Worm (Caenorhabditis elegans): ENCODE data around the gene C44B11.1.
A peak's percentile ranks its signal among the peaks of the same experiment; 100 is the strongest.

Gene C44B11.1

DNA sequence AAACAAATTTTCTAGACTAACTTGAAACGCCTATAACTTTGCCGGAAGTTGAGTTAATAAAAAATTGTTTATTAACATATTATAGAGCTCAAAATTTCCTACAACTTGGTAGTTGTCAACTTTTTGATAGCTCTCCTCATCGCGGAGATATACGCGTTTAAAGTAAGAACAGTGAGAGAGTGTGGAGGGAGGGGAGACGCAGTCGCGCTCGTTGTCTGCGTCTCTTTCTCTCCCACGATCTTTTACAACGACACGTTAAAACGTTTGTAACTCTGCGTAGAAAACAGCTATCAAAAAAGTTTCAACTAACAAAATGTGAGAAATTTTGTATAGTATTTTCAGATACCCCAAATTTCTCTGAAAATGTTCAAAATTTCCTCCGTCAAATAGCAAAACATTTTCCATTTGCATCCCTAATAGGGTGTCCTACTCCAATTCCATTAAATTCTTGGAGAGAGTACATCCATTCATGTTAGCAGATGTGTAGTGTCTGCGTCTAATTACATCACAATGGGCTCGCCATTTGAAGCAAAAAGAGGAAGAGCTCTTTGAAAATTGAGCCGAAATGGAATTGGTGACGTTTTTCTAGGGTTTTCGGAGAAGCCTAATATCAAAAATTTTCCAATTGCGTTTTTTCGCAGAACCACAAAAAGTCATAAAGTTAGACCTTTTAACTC is 18.6 kb upstream of the C44B11.1 start:
- no peak for TF ChIP-seq W03F9.2 (tag; optimal IDR thresholded peaks at IDR 0.05)
- no peak for TF ChIP-seq him-1 (tag; optimal IDR thresholded peaks at IDR 0.05)
- no peak for TF ChIP-seq dao-5 (tag; optimal IDR thresholded peaks at IDR 0.05)

DNA sequence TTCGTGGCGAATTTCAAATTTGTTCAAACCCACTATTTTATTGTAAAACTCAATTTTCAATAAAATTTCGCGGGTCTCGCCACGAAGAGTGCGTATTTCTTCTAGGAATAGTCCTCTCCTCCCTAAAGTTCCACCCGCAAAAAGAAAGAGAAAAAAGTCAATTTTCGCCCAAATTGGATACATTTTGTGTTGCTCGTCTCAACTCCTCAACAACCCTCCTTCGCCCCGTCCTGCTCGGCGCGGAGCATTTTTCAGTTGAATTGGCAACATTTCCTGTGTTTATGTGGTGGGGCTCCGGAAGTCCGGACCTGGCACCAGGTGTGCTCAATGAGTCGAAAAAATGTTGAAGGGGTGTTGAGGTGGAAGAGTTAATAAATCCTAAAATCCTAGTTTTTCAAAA is 17.0 kb upstream of the C44B11.1 start:
- no peak for TF ChIP-seq dao-5 (tag; optimal IDR thresholded peaks at IDR 0.05)
- no peak for TF ChIP-seq W03F9.2 (tag; optimal IDR thresholded peaks at IDR 0.05)
- TF ChIP-seq him-1 (tag; optimal IDR thresholded peaks at IDR 0.05): no peak

DNA sequence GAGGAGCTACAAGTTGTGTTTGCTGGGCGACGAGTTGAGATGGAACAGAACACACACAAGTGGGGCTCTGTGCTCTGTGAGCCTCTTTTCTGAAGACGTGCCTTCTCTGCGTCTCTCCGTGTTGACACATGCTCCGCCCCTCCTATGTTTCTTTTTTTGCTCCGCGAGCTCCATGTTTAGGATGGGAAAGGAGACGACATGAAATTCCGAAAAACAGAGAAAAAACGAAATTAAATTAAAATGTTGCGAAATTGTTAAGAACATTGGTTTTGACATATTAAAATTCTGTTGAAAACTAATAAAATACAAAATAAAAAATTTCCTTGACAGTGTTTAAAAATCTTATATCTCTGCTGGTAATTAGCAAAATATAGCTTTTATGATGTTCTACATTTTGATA is 15.9 kb upstream of the C44B11.1 start, which contains the start of gene mec-12:
mec-12 (minus strand) TSS at position 91 of the 400 bp plus-strand sequence.
- TF ChIP-seq him-1 (tag; optimal IDR thresholded peaks at IDR 0.05) (peak; percentile 70), dao-5 (tag; optimal IDR thresholded peaks at IDR 0.05) (no peak), W03F9.2 (tag; optimal IDR thresholded peaks at IDR 0.05) (no peak)

DNA sequence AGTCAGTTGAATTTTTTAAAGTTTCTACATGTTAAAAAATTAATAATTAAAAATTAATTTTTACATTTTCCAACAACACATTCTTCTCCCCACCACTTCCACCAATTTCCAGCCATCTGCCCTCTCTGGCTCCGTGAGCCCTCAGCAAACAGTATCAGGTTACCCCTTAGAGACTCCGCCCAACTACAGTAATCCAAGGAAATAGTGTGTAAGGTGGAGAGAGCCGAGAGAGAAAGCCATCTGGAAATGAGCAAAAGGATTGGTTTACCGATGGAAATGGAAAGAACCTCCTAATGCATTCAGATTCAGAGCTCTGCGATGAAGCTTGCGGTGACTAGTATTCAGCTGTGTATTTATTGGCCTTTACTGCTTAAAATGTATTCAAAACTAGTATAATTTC is 14.8 kb upstream of the C44B11.1 start:
- no peak for TF ChIP-seq him-1 (tag; optimal IDR thresholded peaks at IDR 0.05)
- TF ChIP-seq dao-5 (tag; optimal IDR thresholded peaks at IDR 0.05): no peak
- no peak for TF ChIP-seq W03F9.2 (tag; optimal IDR thresholded peaks at IDR 0.05)

DNA sequence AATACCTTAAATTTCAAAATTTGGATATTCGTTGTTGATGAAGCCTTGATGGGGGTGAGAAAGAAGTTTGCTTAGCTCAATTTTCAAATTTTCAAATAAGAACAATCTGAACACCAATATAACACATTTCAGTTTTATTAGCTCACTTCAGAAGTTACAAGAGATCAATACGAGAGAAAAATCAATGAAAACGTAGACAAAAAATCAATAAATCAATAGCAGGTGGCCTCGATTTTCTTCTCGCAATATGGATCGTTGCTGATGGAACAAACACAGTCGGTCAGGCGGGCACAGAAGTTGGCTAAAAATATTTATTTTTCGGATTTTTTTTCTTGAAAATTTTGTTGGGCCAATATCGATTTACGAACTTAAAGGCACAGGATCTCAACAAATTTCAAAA is 13.0 kb upstream of the C44B11.1 start:
- no peak for TF ChIP-seq him-1 (tag; optimal IDR thresholded peaks at IDR 0.05)
- no peak for TF ChIP-seq W03F9.2 (tag; optimal IDR thresholded peaks at IDR 0.05)
- TF ChIP-seq dao-5 (tag; optimal IDR thresholded peaks at IDR 0.05): no peak

DNA sequence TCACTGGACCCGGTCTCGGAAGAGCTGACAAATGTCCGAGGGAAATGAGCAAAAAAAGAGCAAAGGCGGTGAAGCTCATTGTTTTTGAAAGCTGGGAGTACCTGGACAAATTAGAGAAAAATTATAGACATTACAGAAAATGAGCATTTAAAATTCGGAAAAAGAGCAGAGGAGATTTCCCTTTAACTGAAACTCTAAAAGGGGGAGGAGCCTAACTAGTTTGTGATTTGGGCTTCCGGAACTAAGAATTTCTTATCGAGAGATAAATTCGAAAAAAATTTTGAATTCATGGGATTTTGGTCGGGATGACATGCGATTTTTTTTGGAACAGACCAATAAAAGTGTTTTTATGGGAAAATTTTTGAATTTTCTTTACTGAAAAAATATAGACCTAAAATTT is 11.4 kb upstream of the C44B11.1 start, which contains the start of gene C44B11.4:
C44B11.4 (minus strand) TSS at position 101 of the 400 bp plus-strand sequence.
- no peak for TF ChIP-seq him-1 (tag; optimal IDR thresholded peaks at IDR 0.05)
- no peak for TF ChIP-seq W03F9.2 (tag; optimal IDR thresholded peaks at IDR 0.05)
- TF ChIP-seq dao-5 (tag; optimal IDR thresholded peaks at IDR 0.05): no peak

DNA sequence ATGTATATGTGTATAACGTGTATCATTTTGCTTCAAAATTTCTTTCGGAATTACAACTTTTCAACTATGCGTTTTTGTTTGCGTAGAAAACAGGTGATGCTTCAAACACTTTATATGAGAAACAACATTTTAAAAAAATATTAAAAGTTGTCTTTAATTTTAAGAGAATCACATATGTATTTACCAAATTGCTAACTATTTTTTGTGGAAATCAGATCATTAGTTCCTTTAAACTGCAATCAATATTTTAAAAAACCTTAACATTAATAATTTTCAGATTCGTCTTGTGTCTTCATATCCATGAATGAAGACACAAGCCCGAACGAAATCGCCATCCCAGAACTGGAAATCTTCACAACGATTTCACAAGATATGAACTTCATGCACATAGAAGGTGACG is 2.2 kb upstream of the C44B11.1 start, which contains the start of gene C44B11.6:
C44B11.6 (plus strand) TSS at position 301 of the 400 bp plus-strand sequence.
- TF ChIP-seq him-1 (tag; optimal IDR thresholded peaks at IDR 0.05) (no peak), W03F9.2 (tag; optimal IDR thresholded peaks at IDR 0.05) (no peak), dao-5 (tag; optimal IDR thresholded peaks at IDR 0.05) (no peak)

DNA sequence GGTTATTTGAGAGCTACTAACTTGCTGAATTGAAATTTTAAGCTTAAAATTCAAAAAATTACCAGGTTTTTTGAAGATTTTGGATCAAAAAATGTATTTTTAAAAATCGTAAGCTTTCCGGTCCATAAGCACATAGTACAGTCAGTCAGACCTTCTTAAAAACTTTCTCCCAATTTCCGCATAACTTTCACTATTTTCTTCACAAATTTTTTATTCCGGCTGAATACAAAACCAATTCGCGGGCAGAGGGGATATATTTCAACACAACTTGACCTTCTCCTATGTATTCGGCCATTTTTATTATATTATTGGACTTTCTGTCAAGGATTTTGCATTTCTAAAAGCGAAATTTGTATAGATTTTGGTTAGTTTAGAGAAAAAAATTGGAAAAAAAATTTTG is 5.4 kb downstream of the C44B11.1 start:
- TF ChIP-seq W03F9.2 (tag; optimal IDR thresholded peaks at IDR 0.05) (no peak), dao-5 (tag; optimal IDR thresholded peaks at IDR 0.05) (no peak), him-1 (tag; optimal IDR thresholded peaks at IDR 0.05) (no peak)

DNA sequence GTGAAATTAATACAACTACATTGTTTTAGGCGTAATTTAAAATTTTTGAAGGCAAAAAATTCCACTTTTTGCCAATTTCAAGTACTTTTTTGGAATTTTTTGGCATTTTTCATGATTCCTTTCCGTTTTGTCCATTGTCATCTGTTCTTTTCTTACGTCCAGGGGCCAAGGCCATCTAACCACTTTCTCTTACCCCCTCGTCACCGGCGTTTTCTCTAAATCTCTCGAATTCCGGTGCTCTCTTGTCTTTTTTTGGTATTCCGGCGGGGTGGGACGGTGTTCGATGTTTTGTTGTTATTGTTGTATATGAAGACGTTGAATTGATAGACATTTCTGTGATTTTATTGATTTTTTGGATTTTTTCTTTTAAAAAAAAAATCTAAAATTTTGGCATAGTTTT is 6.5 kb downstream of the C44B11.1 start:
- TF ChIP-seq W03F9.2 (tag; optimal IDR thresholded peaks at IDR 0.05): no peak
- TF ChIP-seq dao-5 (tag; optimal IDR thresholded peaks at IDR 0.05): no peak
- no peak for TF ChIP-seq him-1 (tag; optimal IDR thresholded peaks at IDR 0.05)

DNA sequence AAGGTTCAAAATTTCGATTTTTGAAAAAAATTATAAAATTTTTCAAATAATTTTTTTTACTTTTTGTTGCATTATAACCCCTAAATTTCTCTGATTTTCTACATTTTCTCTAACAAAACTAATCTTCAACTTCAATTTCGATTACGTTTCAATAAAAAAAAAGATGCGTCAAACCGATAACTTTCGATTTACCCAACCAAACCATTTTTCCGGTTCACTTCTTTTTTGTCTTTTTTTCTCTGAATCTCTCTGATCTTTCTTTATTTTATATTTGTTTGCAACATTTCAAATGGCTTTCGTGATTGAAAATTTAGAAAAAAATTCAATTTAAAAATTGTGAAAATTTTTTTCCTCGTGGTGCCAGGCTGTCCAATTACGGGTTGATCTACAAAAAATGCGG is 8.4 kb downstream of the C44B11.1 start:
- TF ChIP-seq dao-5 (tag; optimal IDR thresholded peaks at IDR 0.05) (no peak), him-1 (tag; optimal IDR thresholded peaks at IDR 0.05) (no peak), W03F9.2 (tag; optimal IDR thresholded peaks at IDR 0.05) (no peak)

DNA sequence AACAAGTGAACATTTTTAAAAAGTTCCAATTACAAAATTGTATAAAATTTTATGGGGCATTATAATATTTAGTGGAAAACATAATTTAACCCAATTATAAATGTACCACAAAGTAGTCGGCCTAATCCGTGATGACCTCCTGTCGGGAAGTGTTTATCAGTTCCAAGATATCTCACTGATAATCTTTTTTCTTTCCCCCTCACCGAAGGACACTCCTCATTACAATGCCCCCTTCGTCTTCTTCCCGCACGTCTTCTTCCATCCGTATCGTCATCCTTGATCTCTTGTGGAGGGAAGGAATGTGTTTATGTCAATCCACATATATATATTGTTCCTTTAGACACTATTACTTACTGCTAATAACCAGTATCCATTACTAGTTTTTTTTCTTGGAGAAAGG is 10.2 kb downstream of the C44B11.1 start, which contains the start of gene R148.5:
R148.5 (plus strand) TSS at position 331 of the 400 bp plus-strand sequence.
- TF ChIP-seq him-1 (tag; optimal IDR thresholded peaks at IDR 0.05) (no peak), W03F9.2 (tag; optimal IDR thresholded peaks at IDR 0.05) (no peak)

DNA sequence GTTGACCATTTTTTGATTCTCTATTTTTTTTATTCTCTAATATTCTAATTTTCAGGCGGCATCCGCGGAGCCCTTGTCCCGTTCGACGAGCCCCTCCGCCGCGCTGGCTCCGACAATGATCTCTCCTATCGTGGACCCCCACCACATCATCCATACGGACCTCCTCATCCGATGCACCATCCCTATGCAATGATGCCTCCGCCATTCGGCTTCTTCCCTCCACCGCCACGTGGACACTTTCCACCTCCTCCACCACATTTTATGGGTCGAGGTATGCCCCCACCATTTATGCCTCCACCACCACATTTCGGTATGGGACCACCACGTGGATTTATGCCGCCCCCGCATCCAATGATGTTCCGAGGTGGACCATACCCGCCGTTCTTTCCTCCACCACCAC is 14.2 kb downstream of the C44B11.1 start:
- TF ChIP-seq him-1 (tag; optimal IDR thresholded peaks at IDR 0.05) (no peak), dao-5 (tag; optimal IDR thresholded peaks at IDR 0.05) (no peak), W03F9.2 (tag; optimal IDR thresholded peaks at IDR 0.05) (no peak)

DNA sequence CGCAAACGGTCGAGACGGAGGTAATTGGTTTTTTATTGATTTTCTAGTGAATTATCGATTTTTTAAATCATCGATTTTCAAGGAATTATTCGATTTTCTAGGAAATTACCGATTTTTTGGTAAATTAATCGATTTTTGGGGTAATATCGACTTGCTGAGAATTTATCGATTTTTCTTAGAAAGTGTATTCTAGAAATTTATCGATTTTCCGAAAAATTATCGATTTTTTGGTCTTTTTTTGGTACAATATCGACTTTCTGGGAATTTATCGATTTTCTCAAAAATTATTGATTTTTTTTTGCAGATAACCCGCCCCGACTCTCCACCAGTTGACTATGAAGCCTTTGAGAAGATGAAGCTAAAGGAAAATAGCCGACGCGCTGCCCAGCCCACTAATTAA is 15.5 kb downstream of the C44B11.1 start:
- no peak for TF ChIP-seq him-1 (tag; optimal IDR thresholded peaks at IDR 0.05)
- TF ChIP-seq W03F9.2 (tag; optimal IDR thresholded peaks at IDR 0.05): no peak
- no peak for TF ChIP-seq dao-5 (tag; optimal IDR thresholded peaks at IDR 0.05)

DNA sequence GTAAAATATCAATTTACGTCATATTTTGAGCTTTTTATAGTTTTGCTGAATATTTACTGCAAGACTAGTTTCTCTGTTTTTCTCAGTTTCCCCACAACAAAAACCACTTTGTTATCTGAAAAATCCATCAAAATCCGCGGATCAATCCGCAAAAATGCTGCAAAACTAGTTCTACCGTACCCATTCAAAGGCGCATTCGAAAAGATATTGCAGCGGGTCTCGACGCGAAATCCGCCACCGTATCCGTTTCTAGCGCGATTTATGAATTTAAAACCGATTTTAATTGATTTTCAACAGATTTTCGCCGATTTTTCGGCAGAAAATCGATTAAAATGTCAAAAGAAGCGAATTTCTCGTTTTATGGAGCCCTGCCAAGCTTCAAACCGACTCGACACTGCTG is 16.3 kb downstream of the C44B11.1 start, which contains the start of gene R148.4:
R148.4 (plus strand) TSS at position 211 of the 400 bp plus-strand sequence.
- TF ChIP-seq W03F9.2 (tag; optimal IDR thresholded peaks at IDR 0.05): no peak
- TF ChIP-seq dao-5 (tag; optimal IDR thresholded peaks at IDR 0.05): no peak
- no peak for TF ChIP-seq him-1 (tag; optimal IDR thresholded peaks at IDR 0.05)

DNA sequence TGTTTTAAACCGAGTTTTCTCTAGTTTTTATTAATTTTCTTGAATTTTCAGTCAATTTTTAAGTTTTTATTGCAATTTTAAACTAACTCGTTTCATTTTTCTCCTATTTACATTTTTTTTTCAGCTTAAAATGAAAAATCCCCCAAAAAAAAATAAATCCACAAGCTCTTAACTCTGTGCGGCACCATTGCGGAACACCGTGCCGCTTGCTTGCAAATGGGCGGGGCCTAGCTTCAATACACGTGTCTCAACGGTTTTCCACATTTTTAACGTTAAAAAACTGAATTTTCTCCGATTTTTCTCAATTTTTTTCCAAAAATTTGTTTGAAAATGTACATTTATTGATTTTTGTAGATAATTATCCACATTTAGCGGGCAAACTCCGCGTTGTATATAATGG is 19.9 kb downstream of the C44B11.1 start, which contains the start of gene R148.3:
R148.3 (plus strand) TSS at position 347 of the 400 bp plus-strand sequence.
- TF ChIP-seq dao-5 (tag; optimal IDR thresholded peaks at IDR 0.05) (no peak), him-1 (tag; optimal IDR thresholded peaks at IDR 0.05) (no peak), W03F9.2 (tag; optimal IDR thresholded peaks at IDR 0.05) (peak; percentile 61)
